Worm (Caenorhabditis elegans) whole organism, L3 larva: ENCODE data around the gene clec-251.

Experiments used
- R02D3.7 ChIP-seq: fragments of 150-350 bp; optimal IDR thresholded peaks from 2 replicates; lab custom pipeline; 2014; ENCODE audit warnings: missing biosample characterization, missing genetic modification characterization
- ZK546.5 ChIP-seq: sonication (generic microtip); optimal IDR thresholded peaks from 2 replicates; lab custom pipeline; 2017; ENCODE audit warnings: missing biosample characterization, missing genetic modification characterization
- aly-2 ChIP-seq: fragments of 150-350 bp; optimal IDR thresholded peaks from 2 replicates; lab custom pipeline; 2014; ENCODE audit warnings: missing biosample characterization, missing genetic modification characterization
- ama-1 ChIP-seq: fragments of 150-350 bp; optimal IDR thresholded peaks from 2 replicates; lab custom pipeline; 2018
- ceh-16 ChIP-seq: sonication (generic microtip); optimal IDR thresholded peaks from 2 replicates; lab custom pipeline; 2017; ENCODE audit warnings: missing biosample characterization, missing genetic modification characterization
- ceh-82 ChIP-seq: fragments of 150-350 bp; optimal IDR thresholded peaks from 2 replicates; lab custom pipeline; 2014; ENCODE audit warnings: missing biosample characterization, missing genetic modification characterization
- ceh-9 ChIP-seq: sonication (generic microtip); optimal IDR thresholded peaks from 2 replicates; lab custom pipeline; 2018; ENCODE audit warnings: missing biosample characterization, missing genetic modification characterization
- daf-12 ChIP-seq: fragments of 150-350 bp; optimal IDR thresholded peaks from 2 replicates; lab custom pipeline; 2014; ENCODE audit warnings: missing biosample characterization, missing genetic modification reagents, missing genetic modification characterization
- egl-27 ChIP-seq: sonication (generic microtip); optimal IDR thresholded peaks from 4 replicates; lab custom pipeline; 2017; ENCODE audit warnings: missing biosample characterization, missing genetic modification reagents, missing genetic modification characterization
- egl-5 ChIP-seq: fragments of 150-350 bp; optimal IDR thresholded peaks from 2 replicates; lab custom pipeline; 2017; ENCODE audit warnings: missing biosample characterization, missing genetic modification reagents, missing genetic modification characterization, inconsistent platforms
- elt-1 ChIP-seq: fragments of 150-350 bp; optimal IDR thresholded peaks from 2 replicates; lab custom pipeline; 2014; ENCODE audit warnings: missing biosample characterization, missing genetic modification characterization
- elt-2 ChIP-seq: sonication (generic microtip); optimal IDR thresholded peaks from 2 replicates; lab custom pipeline; 2016; ENCODE audit warnings: missing genetic modification reagents, mild to moderate bottlenecking, missing genetic modification characterization, missing compliant biosample characterization
- elt-3 ChIP-seq, 3 experiments: fragments of 150-350 bp in 1 of 3; sonication (generic microtip) in 2 of 3; optimal IDR thresholded peaks; 2 replicates in 2 of 3; 4 replicates in 1 of 3; lab custom pipeline; 2014 to 2017; ENCODE audit warnings: missing biosample characterization in 3 of 3, missing genetic modification characterization in 3 of 3
- fkh-2 ChIP-seq: fragments of 150-350 bp; optimal IDR thresholded peaks from 2 replicates; lab custom pipeline; 2014; ENCODE audit warnings: missing biosample characterization, missing genetic modification reagents, missing genetic modification characterization
- fos-1 ChIP-seq: fragments of 150-350 bp; optimal IDR thresholded peaks from 2 replicates; lab custom pipeline; 2014; ENCODE audit warnings: missing biosample characterization, missing genetic modification characterization
- hmg-11 ChIP-seq: sonication (generic microtip); optimal IDR thresholded peaks from 2 replicates; lab custom pipeline; 2016; ENCODE audit warnings: missing genetic modification characterization, missing compliant biosample characterization
- jun-1 ChIP-seq: fragments of 150-350 bp; optimal IDR thresholded peaks from 2 replicates; lab custom pipeline; 2014; ENCODE audit warnings: missing biosample characterization, missing genetic modification reagents, missing genetic modification characterization
- lin-15B ChIP-seq: fragments of 150-350 bp; optimal IDR thresholded peaks from 2 replicates; lab custom pipeline; 2014; ENCODE audit warnings: missing biosample characterization, missing genetic modification characterization
- lin-39 ChIP-seq: fragments of 150-350 bp; optimal IDR thresholded peaks from 2 replicates; lab custom pipeline; 2018; ENCODE audit warnings: missing biosample characterization, missing genetic modification reagents, missing genetic modification characterization
- mdl-1 ChIP-seq: fragments of 150-350 bp; optimal IDR thresholded peaks from 2 replicates; lab custom pipeline; 2014; ENCODE audit warnings: missing biosample characterization, missing genetic modification characterization
- mml-1 ChIP-seq: fragments of 150-350 bp; sonication (generic microtip); optimal IDR thresholded peaks from 3 replicates; lab custom pipeline; 2014; ENCODE audit warnings: missing biosample characterization, missing genetic modification characterization
- nhr-12 ChIP-seq: fragments of 150-350 bp; optimal IDR thresholded peaks from 2 replicates; lab custom pipeline; 2014; ENCODE audit warnings: missing biosample characterization, missing genetic modification characterization
- nhr-23 ChIP-seq: fragments of 150-350 bp; optimal IDR thresholded peaks from 2 replicates; lab custom pipeline; 2014; ENCODE audit warnings: missing biosample characterization, missing genetic modification reagents, missing genetic modification characterization
- nhr-237 ChIP-seq: fragments of 150-350 bp; optimal IDR thresholded peaks from 2 replicates; lab custom pipeline; 2014; ENCODE audit warnings: missing biosample characterization, missing genetic modification characterization
- nhr-28 ChIP-seq: fragments of 150-350 bp; optimal IDR thresholded peaks from 2 replicates; lab custom pipeline; 2014; ENCODE audit warnings: missing biosample characterization, missing genetic modification characterization
- nhr-77 ChIP-seq: fragments of 150-350 bp; optimal IDR thresholded peaks from 2 replicates; lab custom pipeline; 2014; ENCODE audit warnings: missing biosample characterization, missing genetic modification characterization
- pha-4 ChIP-seq: fragments of 150-350 bp; optimal IDR thresholded peaks from 2 replicates; lab custom pipeline; 2014; ENCODE audit warnings: missing biosample characterization, missing genetic modification reagents, missing genetic modification characterization
- skn-1 ChIP-seq: fragments of 150-350 bp; optimal IDR thresholded peaks from 2 replicates; lab custom pipeline; 2014; ENCODE audit warnings: missing biosample characterization, missing genetic modification characterization
- unc-39 ChIP-seq: sonication (generic microtip); optimal IDR thresholded peaks from 4 replicates; lab custom pipeline; 2017; ENCODE audit warnings: missing biosample characterization, missing genetic modification characterization
- zag-1 ChIP-seq: fragments of 150-350 bp; optimal IDR thresholded peaks from 2 replicates; lab custom pipeline; 2014; ENCODE audit warnings: missing biosample characterization, missing genetic modification characterization
- ztf-11 ChIP-seq: fragments of 150-350 bp; optimal IDR thresholded peaks from 2 replicates; lab custom pipeline; 2014; ENCODE audit warnings: missing biosample characterization, missing genetic modification characterization
- ztf-4 ChIP-seq: fragments of 150-350 bp; optimal IDR thresholded peaks from 2 replicates; lab custom pipeline; 2014; ENCODE audit warnings: missing biosample characterization, missing genetic modification characterization

The clec-251 gene

ce11 chrV:18723604-18724003 is 23.2 kb downstream of the clec-251 start (continued):
- peak; percentile 39 for TF ChIP-seq ama-1

- peak; percentile 15 for TF ChIP-seq hmg-11 (tag; lab: Kevin White, UChicago)
- TF ChIP-seq nhr-28 (tag; lab: Kevin White, UChicago) = no peak
Observed at ce11 chrV:18722510-18723299, 24.1 kb downstream of the clec-251 start.

DNA sequence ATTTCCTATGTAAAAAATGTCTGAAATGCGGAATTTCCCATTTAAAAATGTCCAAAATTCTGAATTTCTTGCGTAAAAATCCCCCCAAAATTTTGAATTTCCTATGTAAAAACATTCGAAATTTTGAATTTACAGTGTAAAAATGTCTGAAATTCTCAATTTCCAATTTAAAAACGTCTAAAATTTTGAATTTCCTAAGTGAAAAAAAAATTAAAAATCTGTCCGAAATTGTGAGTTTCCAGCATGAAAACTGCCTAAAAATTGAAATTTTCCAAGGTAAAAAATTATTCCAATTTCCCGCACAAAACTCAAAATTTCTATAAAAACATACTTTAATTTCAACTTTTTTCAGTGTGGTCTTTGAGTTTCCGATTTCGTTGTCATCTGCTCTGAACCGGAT is 24.9 kb downstream of the clec-251 start:
- no peak for TF ChIP-seq fos-1 (tag; lab: Kevin White, UChicago)
- TF ChIP-seq R02D3.7 (tag; lab: Kevin White, UChicago) = no peak
- no peak for TF ChIP-seq aly-2
- no peak for TF ChIP-seq fkh-2 (tag; lab: Kevin White, UChicago)
- no peak for TF ChIP-seq jun-1
- TF ChIP-seq nhr-23 (tag; lab: Kevin White, UChicago) = no peak
- no peak for TF ChIP-seq egl-5 (tag; lab: Kevin White, UChicago)
- no peak for TF ChIP-seq ama-1
- TF ChIP-seq ceh-16 (tag; lab: Kevin White, UChicago) = no peak
- no peak for TF ChIP-seq ceh-9 (tag; lab: Kevin White, UChicago)
- no peak for TF ChIP-seq zag-1
- TF ChIP-seq nhr-77 (tag; lab: Kevin White, UChicago) = no peak

- TF ChIP-seq elt-2 (tag; lab: Kevin White, UChicago) = peak; percentile 72
- peak; percentile 4 for TF ChIP-seq pha-4
- TF ChIP-seq mdl-1 (tag; lab: Kevin White, UChicago) = no peak
Observed at ce11 chrV:18719956-18720489, 26.8 kb downstream of the clec-251 start, which contains the start of gene Y17D7C.2. TSS of gene Y17D7C.2 (minus strand) at chrV:18719987.

DNA sequence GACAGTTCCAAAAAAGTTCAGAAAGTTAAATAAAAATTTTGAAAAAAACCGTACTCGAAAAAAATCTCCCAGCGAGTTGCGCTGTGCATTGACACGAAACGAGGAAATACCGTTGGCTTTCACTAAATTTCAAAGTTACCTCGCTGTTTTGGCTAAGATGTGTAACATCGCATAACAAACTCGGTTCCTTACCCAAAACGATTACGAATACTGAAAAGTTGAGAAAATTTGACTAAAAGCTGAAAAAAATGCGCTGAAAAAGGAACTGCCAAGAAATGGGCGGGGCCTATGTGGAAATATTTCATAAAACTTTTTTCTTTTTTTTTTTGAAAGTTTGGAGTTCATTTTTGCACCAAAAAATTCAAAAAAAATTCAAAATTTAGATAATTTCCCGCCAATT is 27.4 kb downstream of the clec-251 start:
- TF ChIP-seq zag-1 = no peak
- TF ChIP-seq nhr-23 (tag; lab: Kevin White, UChicago) = no peak
- TF ChIP-seq fkh-2 (tag; lab: Kevin White, UChicago) = no peak

DNA sequence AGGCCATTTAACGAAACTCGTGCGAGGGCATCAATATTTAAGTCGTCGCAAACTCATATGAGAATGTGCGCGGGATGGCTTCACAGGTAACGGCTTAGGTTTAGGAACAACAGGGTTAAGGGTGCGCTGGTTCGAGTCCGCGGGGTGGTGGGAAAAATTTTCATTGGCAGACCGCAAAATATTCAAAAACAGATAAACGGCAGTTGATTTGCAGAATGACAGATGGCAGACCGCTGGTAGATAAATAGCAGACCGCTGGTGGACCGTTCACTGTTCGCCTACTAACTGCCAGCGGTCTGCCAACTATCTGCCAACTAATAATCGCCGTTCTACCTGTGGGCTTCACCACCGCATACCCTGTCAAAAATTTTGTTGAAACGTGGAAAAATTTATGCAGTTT is 34.7 kb downstream of the clec-251 start:
- TF ChIP-seq ztf-11 (tag; lab: Kevin White, UChicago) (no peak), fkh-2 (tag; lab: Kevin White, UChicago) (peak; percentile 10)

DNA sequence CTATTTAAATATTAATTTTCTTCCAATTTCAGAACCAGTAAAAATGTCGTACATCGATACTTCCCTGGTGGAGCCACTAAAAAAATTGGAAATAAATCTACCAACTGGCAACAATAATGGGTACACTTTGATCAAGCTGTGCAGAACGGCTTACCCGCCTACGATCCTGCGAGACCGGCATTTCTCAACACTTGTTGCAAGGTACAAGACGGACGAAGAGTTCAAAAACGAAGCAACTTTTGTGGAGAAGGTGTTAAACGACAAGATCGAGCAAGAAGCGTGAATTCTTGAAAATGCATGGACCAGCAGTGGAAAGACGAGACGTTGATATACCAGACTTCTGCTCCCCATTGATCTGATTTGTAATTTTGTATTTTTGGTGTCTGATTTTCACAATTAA is 35.4 kb downstream of the clec-251 start:
- TF ChIP-seq daf-12 (tag; lab: Kevin White, UChicago) (no peak), ztf-4 (tag; lab: Kevin White, UChicago) (no peak), nhr-77 (tag; lab: Kevin White, UChicago) (no peak), lin-15B (tag; lab: Kevin White, UChicago) (no peak), jun-1 (no peak), ceh-9 (tag; lab: Kevin White, UChicago) (no peak), nhr-23 (tag; lab: Kevin White, UChicago) (no peak), elt-1 (tag; lab: Kevin White, UChicago) (no peak), hmg-11 (tag; lab: Kevin White, UChicago) (no peak), egl-27 (no peak), ama-1 (no peak), ZK546.5 (tag; lab: Kevin White, UChicago) (no peak), elt-3 (tag; optimal IDR thresholded peaks at IDR 0.05; lab: Kevin White, UChicago) (no peak), skn-1 (no peak), mml-1 (tag; lab: Kevin White, UChicago) (no peak), lin-39 (tag; lab: Kevin White, UChicago) (no peak), nhr-237 (tag; lab: Kevin White, UChicago) (no peak), ceh-82 (tag; lab: Kevin White, UChicago) (no peak), unc-39 (tag; lab: Kevin White, UChicago) (no peak), nhr-12 (tag; lab: Kevin White, UChicago) (no peak)
